Fruit fly (Drosophila melanogaster): ENCODE measurements around the gene Fad2.

The Fad2 gene

DNA sequence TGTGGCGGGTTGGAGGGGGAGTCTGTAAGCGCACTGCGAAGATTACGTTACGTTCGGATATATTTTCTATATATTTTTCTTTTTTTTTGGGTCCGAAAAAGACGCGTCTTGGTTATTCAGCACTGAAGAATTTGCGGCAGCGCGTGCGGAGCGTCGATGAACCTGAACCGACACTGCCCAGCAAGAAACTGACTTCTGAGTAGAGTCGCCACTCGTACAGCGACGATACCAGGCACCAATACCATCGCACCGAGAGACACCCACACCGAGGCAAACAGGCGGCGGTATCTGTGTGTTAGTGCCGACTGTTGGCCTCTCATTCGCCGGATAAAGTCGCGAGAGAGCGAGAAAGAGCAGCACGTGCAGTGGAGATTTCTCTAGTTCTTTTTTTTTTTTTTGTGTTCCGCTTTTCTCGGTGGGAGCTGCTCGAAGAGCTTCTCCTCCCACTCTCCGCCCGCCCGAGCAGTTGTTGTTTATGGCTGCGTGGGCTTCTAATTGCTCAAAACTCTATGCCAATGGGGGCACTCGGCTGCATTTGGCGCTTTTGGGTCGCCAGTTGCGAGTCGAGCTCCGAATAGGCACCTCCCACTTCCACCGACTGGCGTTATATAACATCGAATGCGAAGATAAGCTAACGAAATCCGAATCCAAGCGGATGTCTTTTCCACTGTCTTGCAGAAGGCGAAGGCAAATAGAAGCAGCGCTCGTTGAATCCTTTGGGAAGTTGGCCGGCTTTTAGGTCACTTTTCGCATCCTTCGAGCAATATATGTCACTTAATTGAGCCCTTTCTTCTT is 14.1 kb upstream of the Fad2 start, which contains the start of gene klu:
Gene klu (minus strand): TSS at position 189 of the 795 bp plus-strand sequence.
- TF ChIP-seq CG32264 (GFP tag; optimal IDR thresholded peaks at IDR 0.05) = no peak
- peak; percentile 59 for TF ChIP-seq Hr83 (GFP tag; optimal IDR thresholded peaks at IDR 0.05; ENCODE audit: poor library complexity, severe bottlenecking)
- TF ChIP-seq CrebA (GFP tag; optimal IDR thresholded peaks at IDR 0.05; ENCODE audit: borderline replicate concordance) = no peak
- peak; percentile 34 for TF ChIP-seq Dif (GFP tag; optimal IDR thresholded peaks at IDR 0.05; ENCODE audit: partially characterized antibody)
- TF ChIP-seq usp (GFP tag; optimal IDR thresholded peaks at IDR 0.05) = no peak
- TF ChIP-seq lola (GFP tag; optimal IDR thresholded peaks at IDR 0.05) = no peak
- TF ChIP-seq h (GFP tag; optimal IDR thresholded peaks at IDR 0.05) = peak; percentile 41
- TF ChIP-seq Dfd (GFP tag; optimal IDR thresholded peaks at IDR 0.05) = no peak
- TF ChIP-seq Sp1 (GFP tag; optimal IDR thresholded peaks at IDR 0.05) = peak; percentile 29
- peak in 1 of 2 experiments; percentile 52 for TF ChIP-seq dl (GFP tag; optimal IDR thresholded peaks at IDR 0.05; ENCODE audit: insufficient read depth in 1 of 2, partially characterized antibody in 2 of 2)
- TF ChIP-seq brk (GFP tag; optimal IDR thresholded peaks at IDR 0.05) = no peak
- no peak for TF ChIP-seq pan (optimal IDR thresholded peaks at IDR 0.05)
- TF ChIP-seq Abd-B (GFP tag; optimal IDR thresholded peaks at IDR 0.05) = peak; percentile 26
- peak; percentile 68 for TF ChIP-seq jim (GFP tag; optimal IDR thresholded peaks at IDR 0.05)
- TF ChIP-seq Jra (GFP tag; optimal IDR thresholded peaks at IDR 0.05) = peak; percentile 38
- TF ChIP-seq N (GFP tag; optimal IDR thresholded peaks at IDR 0.05) = peak; percentile 94
- peak; percentile 31 for TF ChIP-seq Hnf4 (GFP tag; optimal IDR thresholded peaks at IDR 0.05)
- no peak for TF ChIP-seq dsf (GFP tag; optimal IDR thresholded peaks at IDR 0.05; ENCODE audit: borderline replicate concordance)

DNA sequence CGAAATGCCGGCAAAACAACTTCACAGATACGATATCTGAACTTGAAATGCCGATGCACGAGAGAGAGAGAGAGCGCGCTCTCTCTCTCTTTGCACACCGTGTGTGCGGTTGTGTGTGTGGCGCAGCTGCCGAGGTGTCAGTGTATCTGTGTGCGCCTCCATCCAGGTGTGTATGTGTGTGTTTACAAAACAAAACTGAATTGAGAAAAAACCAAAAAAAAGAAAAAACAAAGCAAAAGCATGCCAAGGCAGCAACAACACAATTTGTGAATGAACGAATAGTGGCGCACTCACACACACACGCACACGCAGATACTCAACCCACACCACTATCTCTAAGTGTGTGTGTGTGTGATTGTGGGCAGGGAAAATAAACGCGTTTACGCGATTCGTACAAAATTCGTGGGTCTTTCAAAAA is 12.9 kb upstream of the Fad2 start:
- TF ChIP-seq Myc (optimal IDR thresholded peaks at IDR 0.05) (no peak), OdsH (GFP tag; optimal IDR thresholded peaks at IDR 0.05) (peak; percentile 57), Vsx2 (GFP tag; optimal IDR thresholded peaks at IDR 0.05; ENCODE audit: partially characterized antibody) (peak; percentile 91), Abd-B (GFP tag; optimal IDR thresholded peaks at IDR 0.05) (peak; percentile 37), rgr (GFP tag; optimal IDR thresholded peaks at IDR 0.05) (peak; percentile 28), dsf (GFP tag; optimal IDR thresholded peaks at IDR 0.05; ENCODE audit: borderline replicate concordance) (no peak), pan (optimal IDR thresholded peaks at IDR 0.05) (no peak), CG32264 (GFP tag; optimal IDR thresholded peaks at IDR 0.05) (no peak), Hr78 (GFP tag; optimal IDR thresholded peaks at IDR 0.05) (peak; percentile 32), Jra (GFP tag; optimal IDR thresholded peaks at IDR 0.05) (peak; percentile 63), br (GFP tag; optimal IDR thresholded peaks at IDR 0.05) (peak; percentile 50), HLH106 (tag; optimal IDR thresholded peaks at IDR 0.05) (peak; percentile 9), Hr83 (GFP tag; optimal IDR thresholded peaks at IDR 0.05; ENCODE audit: poor library complexity, severe bottlenecking) (peak; percentile 59), Dfd (GFP tag; optimal IDR thresholded peaks at IDR 0.05) (no peak), usp (GFP tag; optimal IDR thresholded peaks at IDR 0.05) (no peak), Hnf4 (GFP tag; optimal IDR thresholded peaks at IDR 0.05) (peak; percentile 11), Mio (GFP tag; optimal IDR thresholded peaks at IDR 0.05) (no peak), Dif (GFP tag; optimal IDR thresholded peaks at IDR 0.05; ENCODE audit: partially characterized antibody) (peak; percentile 98), brk (GFP tag; optimal IDR thresholded peaks at IDR 0.05) (peak; percentile 42), jim (GFP tag; optimal IDR thresholded peaks at IDR 0.05) (peak; percentile 72), ey (GFP tag; optimal IDR thresholded peaks at IDR 0.05) (no peak), h (GFP tag; optimal IDR thresholded peaks at IDR 0.05) (peak; percentile 61), dmrt93B (GFP tag; optimal IDR thresholded peaks at IDR 0.05) (peak; percentile 12), psq (GFP tag; optimal IDR thresholded peaks at IDR 0.05) (peak; percentile 31), Rel (GFP tag; optimal IDR thresholded peaks at IDR 0.05) (peak; percentile 77), Rel (tag; optimal IDR thresholded peaks at IDR 0.05) (no peak), N (GFP tag; optimal IDR thresholded peaks at IDR 0.05) (peak; percentile 42), foxo (GFP tag; optimal IDR thresholded peaks at IDR 0.05) (peak in 1 of 2 experiments; percentile 79), fru (GFP tag; optimal IDR thresholded peaks at IDR 0.05) (peak; percentile 33), woc (GFP tag; optimal IDR thresholded peaks at IDR 0.05) (no peak), sv (GFP tag; optimal IDR thresholded peaks at IDR 0.05) (no peak), dl (GFP tag; optimal IDR thresholded peaks at IDR 0.05; ENCODE audit: insufficient read depth in 1 of 2, partially characterized antibody in 2 of 2) (peak; percentile 96), CrebA (GFP tag; optimal IDR thresholded peaks at IDR 0.05; ENCODE audit: borderline replicate concordance) (peak; percentile 75), Sp1 (GFP tag; optimal IDR thresholded peaks at IDR 0.05) (peak; percentile 82), lola (GFP tag; optimal IDR thresholded peaks at IDR 0.05) (no peak), sage (GFP tag; optimal IDR thresholded peaks at IDR 0.05) (no peak), tai (GFP tag; optimal IDR thresholded peaks at IDR 0.05) (no peak), GATAd (GFP tag; optimal IDR thresholded peaks at IDR 0.05) (no peak), CG9705 (GFP tag; optimal IDR thresholded peaks at IDR 0.05) (peak; percentile 42)

All from whole organism, wandering third instar larva.